Fruit fly (Drosophila melanogaster): ENCODE data around the gene Tmf.

Tmf gene

DNA sequence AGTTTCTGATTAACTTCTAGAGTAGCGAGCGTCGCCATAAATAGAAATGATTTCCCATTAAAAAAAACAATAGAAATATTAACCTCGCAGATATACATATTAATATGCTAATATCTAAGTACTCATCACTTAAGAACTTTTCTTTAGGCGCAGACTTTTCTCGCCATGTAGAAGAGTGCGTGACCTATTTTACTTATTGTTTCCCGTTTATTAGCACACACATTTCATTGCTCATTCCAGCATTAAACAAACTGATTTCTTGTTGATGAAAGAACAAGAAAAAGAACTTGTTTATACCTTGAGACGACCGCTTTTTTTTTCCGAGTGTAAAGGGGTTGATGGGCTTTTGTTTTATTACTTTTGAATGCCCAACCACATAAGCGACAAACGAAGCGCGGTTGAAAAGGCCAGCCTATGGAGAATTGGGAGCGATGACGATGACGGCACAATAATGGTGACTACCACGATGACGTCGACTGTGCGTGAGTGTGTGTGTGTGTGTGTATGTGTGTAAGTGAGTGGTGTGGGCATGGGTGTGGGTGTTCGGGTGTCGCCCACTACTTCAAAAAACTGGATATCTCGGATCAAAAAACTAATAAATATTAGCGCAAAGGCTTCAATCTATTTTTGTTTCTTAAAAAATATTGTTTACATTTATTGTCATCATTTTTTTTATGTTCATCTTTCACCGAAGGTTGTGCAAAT, 48.0 kb upstream of the Tmf start (continued):
- TF ChIP-seq D19B (GFP tag; optimal IDR thresholded peaks at IDR 0.05) (peak; percentile 11), Hr78 (GFP tag; optimal IDR thresholded peaks at IDR 0.05) (peak in 1 of 2 experiments; percentile 30), NfI (GFP tag; optimal IDR thresholded peaks at IDR 0.05) (peak; percentile 41), PHDP (tag; optimal IDR thresholded peaks at IDR 0.05) (peak; percentile 33), grau (tag; optimal IDR thresholded peaks at IDR 0.05) (peak; percentile 13), pan (optimal IDR thresholded peaks at IDR 0.05) (no peak), pan (GFP tag; optimal IDR thresholded peaks at IDR 0.05 in 1 of 2, IDR thresholded peaks at IDR 0.05 in 1 of 2) (peak in 1 of 2 experiments; percentile 19), zfh1 (GFP tag; IDR thresholded peaks at IDR 0.05) (0 out of 3 replicates have a peak, but pooled peaks have one; percentile 18), gcm (GFP tag; optimal IDR thresholded peaks at IDR 0.05) (no peak), caup (GFP tag; optimal IDR thresholded peaks at IDR 0.05; ENCODE audit: severe bottlenecking) (peak; percentile 1), H15 (GFP tag; IDR thresholded peaks at IDR 0.05) (0 out of 3 replicates have a peak, but pooled peaks have one; percentile 10), CG17385 (GFP tag; optimal IDR thresholded peaks at IDR 0.05) (peak; percentile 3), nmo (GFP tag; optimal IDR thresholded peaks at IDR 0.05) (peak; percentile 38), CG18599 (GFP tag; optimal IDR thresholded peaks at IDR 0.05) (peak; percentile 7), ab (GFP tag; optimal IDR thresholded peaks at IDR 0.05) (no peak), Atf3 (GFP tag; optimal IDR thresholded peaks at IDR 0.05) (peak; percentile 24), gce (GFP tag; IDR thresholded peaks at IDR 0.05) (0 out of 3 replicates have a peak, but pooled peaks have one; percentile 30), CG12769 (tag; optimal IDR thresholded peaks at IDR 0.05) (peak; percentile 46), kni (GFP tag; optimal IDR thresholded peaks at IDR 0.05) (peak; percentile 3), CG9609 (GFP tag; optimal IDR thresholded peaks at IDR 0.05) (peak; percentile 25), CG16813 (GFP tag; IDR thresholded peaks at IDR 0.05; ENCODE audit: partially characterized antibody) (no peak), lab (GFP tag; optimal IDR thresholded peaks at IDR 0.05) (peak; percentile 38), Dad (GFP tag; optimal IDR thresholded peaks at IDR 0.05) (no peak), CG1603 (tag; optimal IDR thresholded peaks at IDR 0.05) (peak; percentile 7), CG2678 (tag; optimal IDR thresholded peaks at IDR 0.05) (peak; percentile 48), CG10959 (GFP tag; IDR thresholded peaks at IDR 0.05) (no peak), Hr51 (GFP tag; optimal IDR thresholded peaks at IDR 0.05) (peak in 1 of 2 experiments; percentile 39), croc (GFP tag; conservative IDR thresholded peaks at IDR 0.05) (no peak), corto (GFP tag; optimal IDR thresholded peaks at IDR 0.05) (no peak), Sox102F (GFP tag; optimal IDR thresholded peaks at IDR 0.05) (peak; percentile 52), sens (GFP tag) (peak; percentile 70), zen (tag; optimal IDR thresholded peaks at IDR 0.05) (no peak)

dm6 chrX:6796972-6797371, 47.2 kb upstream of the Tmf start:
- no peak for TF ChIP-seq Hey (tag; optimal IDR thresholded peaks at IDR 0.05)
- peak; percentile 90 for TF ChIP-seq Blimp-1 (GFP tag; optimal IDR thresholded peaks at IDR 0.05)
- TF ChIP-seq kni (GFP tag; optimal IDR thresholded peaks at IDR 0.05) = peak; percentile 68

DNA sequence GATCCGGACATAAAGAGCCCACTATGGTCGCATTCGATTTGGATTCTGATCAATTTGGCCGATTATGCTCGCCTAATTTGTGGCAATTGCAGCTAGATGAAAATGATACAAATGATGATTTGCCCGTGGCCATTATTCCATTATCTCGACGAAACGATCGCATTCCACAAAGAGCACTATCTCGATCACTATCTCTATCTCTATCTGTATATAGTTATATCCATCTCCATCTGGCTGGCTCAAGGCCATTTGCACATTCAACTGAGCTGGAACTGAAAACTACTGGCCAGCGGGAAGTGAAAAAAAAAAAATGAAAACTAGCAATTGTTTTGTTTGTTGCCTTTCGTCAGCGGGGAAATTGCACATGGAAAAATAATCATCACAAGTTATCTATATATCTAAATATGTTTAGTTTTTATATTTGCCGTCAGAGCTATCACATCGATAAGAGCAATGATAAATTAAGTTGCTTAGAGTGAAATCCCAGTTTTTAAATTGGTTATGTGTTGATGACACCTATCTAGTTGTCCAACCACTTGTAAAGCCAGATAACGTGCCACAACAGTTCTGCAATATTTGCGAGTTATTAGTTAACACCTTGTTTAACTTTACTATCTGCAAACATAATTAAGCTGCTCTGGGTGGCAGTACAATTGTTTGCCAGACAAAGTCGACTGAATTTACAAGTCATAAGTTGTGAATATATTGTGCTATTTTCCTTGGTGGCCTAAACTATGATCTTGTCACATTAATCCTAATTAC, 44.7 kb upstream of the Tmf start:
- TF ChIP-seq pb (GFP tag; optimal IDR thresholded peaks at IDR 0.05) = no peak
- TF ChIP-seq slbo (GFP tag; IDR thresholded peaks at IDR 0.05) = no peak
- peak; percentile 21 for TF ChIP-seq CG15269 (tag; optimal IDR thresholded peaks at IDR 0.05)
- TF ChIP-seq CG11247 (GFP tag; IDR thresholded peaks at IDR 0.05) = no peak
- TF ChIP-seq CG13123 (GFP tag; optimal IDR thresholded peaks at IDR 0.05) = no peak
- TF ChIP-seq sens (GFP tag) = peak; percentile 54
- no peak for TF ChIP-seq pros (GFP tag; optimal IDR thresholded peaks at IDR 0.05)
- TF ChIP-seq Hey (tag; optimal IDR thresholded peaks at IDR 0.05) = no peak
- no peak for TF ChIP-seq usp (GFP tag; optimal IDR thresholded peaks at IDR 0.05)
- TF ChIP-seq MBD-R2 (GFP tag; IDR thresholded peaks at IDR 0.05) = no peak
- no peak for TF ChIP-seq tx (GFP tag; optimal IDR thresholded peaks at IDR 0.05)
- TF ChIP-seq vnd (GFP tag; IDR thresholded peaks at IDR 0.05; ENCODE audit: partially characterized antibody) = no peak
- TF ChIP-seq CG4730 (GFP tag; IDR thresholded peaks at IDR 0.05) = no peak
- TF ChIP-seq CG12071 (GFP tag; optimal IDR thresholded peaks at IDR 0.05) = peak; percentile 25

All from whole organism, embryonic.